Fruit fly (Drosophila melanogaster): Measurements from ENCODE around the gene CG42688.

CG42688 gene

DNA sequence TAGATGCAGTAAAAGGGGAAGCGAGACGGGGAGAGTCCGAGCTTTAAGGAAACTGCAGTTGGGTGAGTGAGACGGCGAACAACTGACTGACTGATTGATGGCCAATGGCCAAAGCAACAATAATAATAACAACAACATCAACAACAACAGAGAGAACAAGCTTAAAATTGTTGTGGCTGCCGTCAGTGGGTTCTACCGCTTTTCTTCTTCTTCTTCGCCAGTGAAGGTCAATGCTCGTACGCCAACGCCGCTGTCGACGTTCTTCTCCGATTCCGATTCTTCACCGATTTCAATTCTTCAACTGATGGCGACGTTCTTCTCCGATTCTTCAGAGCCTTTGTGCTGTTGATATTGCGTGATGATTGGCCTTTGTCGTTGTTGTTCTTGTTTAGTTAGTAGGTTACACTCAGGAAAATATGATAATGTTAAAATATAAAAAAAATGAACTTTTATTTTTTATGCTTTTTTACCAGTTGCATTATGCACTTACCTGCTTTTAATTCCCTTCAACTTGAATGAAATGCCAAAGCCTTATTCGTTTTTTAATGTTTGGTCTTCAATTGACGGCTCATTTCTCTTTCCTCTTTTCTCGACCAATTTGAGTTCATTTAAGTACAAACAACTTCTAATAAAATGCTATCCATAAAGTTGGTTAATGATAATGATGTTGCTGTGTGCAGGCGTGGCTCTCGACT lies 40.3 kb downstream of the CG42688 start:
- TF ChIP-seq CG14655 (GFP tag; optimal IDR thresholded peaks at IDR 0.05) (peak; percentile 84), CG12605 (GFP tag; IDR thresholded peaks at IDR 0.05) (no peak), rn (GFP tag; IDR thresholded peaks at IDR 0.05) (no peak), CG13204 (GFP tag; optimal IDR thresholded peaks at IDR 0.05) (no peak), CG8301 (tag; optimal IDR thresholded peaks at IDR 0.05) (peak; percentile 77), CG17806 (tag; optimal IDR thresholded peaks at IDR 0.05) (peak; percentile 81), EcR (GFP tag; optimal IDR thresholded peaks at IDR 0.05) (peak; percentile 97), D1 (tag; optimal IDR thresholded peaks at IDR 0.05) (peak; percentile 35), Pif1A (GFP tag; optimal IDR thresholded peaks at IDR 0.05) (peak; percentile 62), Ets98B (GFP tag; IDR thresholded peaks at IDR 0.05) (0 out of 2 replicates have a peak, but pooled peaks have one; percentile 4), gl (tag; optimal IDR thresholded peaks at IDR 0.05) (no peak), CG8159 (tag; optimal IDR thresholded peaks at IDR 0.05) (peak; percentile 72), CG32121 (GFP tag; IDR thresholded peaks at IDR 0.05) (no peak), Pif1B (GFP tag; optimal IDR thresholded peaks at IDR 0.05) (peak; percentile 7), Snoo (tag; optimal IDR thresholded peaks at IDR 0.05) (peak; percentile 28), fd96Ca (GFP tag; IDR thresholded peaks at IDR 0.05) (0 out of 3 replicates have a peak, but pooled peaks have one; percentile 7), CG15710 (tag; optimal IDR thresholded peaks at IDR 0.05) (peak; percentile 63), CG9948 (tag; optimal IDR thresholded peaks at IDR 0.05) (peak; percentile 73), CG4496 (GFP tag; IDR thresholded peaks at IDR 0.05) (peak; percentile 74), CG34367 (tag; optimal IDR thresholded peaks at IDR 0.05) (peak; percentile 51)

DNA sequence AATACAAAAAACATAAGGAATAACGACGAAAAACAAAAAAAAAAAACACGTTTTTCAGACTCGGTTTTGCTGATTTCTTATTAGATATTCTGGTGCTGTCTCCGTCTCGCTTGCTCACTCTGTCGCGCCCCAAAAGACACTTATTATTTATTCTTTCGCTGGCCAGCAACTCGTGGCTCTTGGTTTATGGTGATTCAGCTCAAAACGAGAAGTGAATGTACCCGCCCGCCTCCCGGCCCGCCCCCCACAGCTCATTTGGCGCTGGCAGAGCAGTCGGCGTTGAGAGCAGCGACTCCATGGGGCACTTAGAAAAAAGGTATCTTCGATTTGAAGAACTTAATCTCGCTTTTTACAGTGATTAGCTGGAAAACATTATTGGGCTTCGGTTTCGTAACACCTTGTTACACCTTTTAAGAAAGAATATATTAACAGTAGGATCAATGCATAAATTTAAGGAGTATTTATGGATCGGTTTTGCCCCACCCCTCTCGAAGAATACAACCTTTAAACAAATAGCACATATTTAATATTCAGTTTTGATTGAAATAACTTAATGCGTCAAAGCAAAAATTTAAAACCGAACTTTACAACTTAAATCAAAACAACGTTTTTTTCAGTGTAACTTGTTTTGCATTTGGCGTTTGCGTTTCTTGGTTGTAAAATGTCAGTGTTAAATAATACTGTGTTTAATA lies 41.0 kb downstream of the CG42688 start:
- TF ChIP-seq CG13204 (GFP tag; optimal IDR thresholded peaks at IDR 0.05) (no peak), Snoo (tag; optimal IDR thresholded peaks at IDR 0.05) (peak; percentile 88), CG14655 (GFP tag; optimal IDR thresholded peaks at IDR 0.05) (peak; percentile 97), D1 (tag; optimal IDR thresholded peaks at IDR 0.05) (peak; percentile 36), fd96Ca (GFP tag; IDR thresholded peaks at IDR 0.05) (peak; percentile 70; the same call in 2 of the 3 replicates), CG8159 (tag; optimal IDR thresholded peaks at IDR 0.05) (peak; percentile 80), Pif1B (GFP tag; optimal IDR thresholded peaks at IDR 0.05) (peak; percentile 75), CG8301 (tag; optimal IDR thresholded peaks at IDR 0.05) (peak; percentile 96), Ets98B (GFP tag; IDR thresholded peaks at IDR 0.05) (no peak), CG9948 (tag; optimal IDR thresholded peaks at IDR 0.05) (peak; percentile 86), rn (GFP tag; IDR thresholded peaks at IDR 0.05) (peak; percentile 56), Pif1A (GFP tag; optimal IDR thresholded peaks at IDR 0.05) (peak; percentile 84), CG34367 (tag; optimal IDR thresholded peaks at IDR 0.05) (peak; percentile 72), CG15710 (tag; optimal IDR thresholded peaks at IDR 0.05) (peak; percentile 56), CG10348 (GFP tag; IDR thresholded peaks at IDR 0.05) (no peak), CG32121 (GFP tag; IDR thresholded peaks at IDR 0.05) (peak; percentile 77), CG17806 (tag; optimal IDR thresholded peaks at IDR 0.05) (peak; percentile 81), CG4496 (GFP tag; IDR thresholded peaks at IDR 0.05) (peak; percentile 85), EcR (GFP tag; optimal IDR thresholded peaks at IDR 0.05) (no peak), CG12605 (GFP tag; IDR thresholded peaks at IDR 0.05) (0 out of 2 replicates have a peak, but pooled peaks have one; percentile 17), gl (tag; optimal IDR thresholded peaks at IDR 0.05) (peak; percentile 28)

DNA sequence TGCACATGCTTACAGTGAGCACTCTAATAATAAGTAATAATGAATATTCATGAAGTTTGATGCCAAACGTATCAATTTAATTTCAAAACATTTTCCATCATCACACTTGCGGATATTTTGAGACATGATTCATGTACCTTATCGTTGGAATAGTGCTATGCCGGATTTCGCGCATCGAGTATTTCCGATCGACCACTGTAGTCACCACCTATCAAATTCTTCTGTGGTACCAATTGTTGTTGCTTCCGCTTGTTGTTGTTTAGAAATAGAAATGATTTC lies 41.7 kb downstream of the CG42688 start:
- TF ChIP-seq CG9948 (tag; optimal IDR thresholded peaks at IDR 0.05): no peak
- peak; percentile 13 for TF ChIP-seq CG34367 (tag; optimal IDR thresholded peaks at IDR 0.05)
- TF ChIP-seq fd96Ca (GFP tag; IDR thresholded peaks at IDR 0.05): peak; percentile 72
- no peak for TF ChIP-seq CG12605 (GFP tag; IDR thresholded peaks at IDR 0.05)
- peak; percentile 29; the same call in 1 of the 2 replicates for TF ChIP-seq CG32121 (GFP tag; IDR thresholded peaks at IDR 0.05)
- TF ChIP-seq D1 (tag; optimal IDR thresholded peaks at IDR 0.05): no peak
- TF ChIP-seq CG8301 (tag; optimal IDR thresholded peaks at IDR 0.05): peak; percentile 61
- no peak for TF ChIP-seq CG13204 (GFP tag; optimal IDR thresholded peaks at IDR 0.05)
- TF ChIP-seq rn (GFP tag; IDR thresholded peaks at IDR 0.05): no peak
- no peak for TF ChIP-seq gl (tag; optimal IDR thresholded peaks at IDR 0.05)
- TF ChIP-seq Ets98B (GFP tag; IDR thresholded peaks at IDR 0.05): no peak
- peak; percentile 5 for TF ChIP-seq CG15710 (tag; optimal IDR thresholded peaks at IDR 0.05)
- no peak for TF ChIP-seq EcR (GFP tag; optimal IDR thresholded peaks at IDR 0.05)
- peak; percentile 48 for TF ChIP-seq CG14655 (GFP tag; optimal IDR thresholded peaks at IDR 0.05)
- TF ChIP-seq CG4496 (GFP tag; IDR thresholded peaks at IDR 0.05): no peak; the same call in 2 of the 3 replicates
- no peak for TF ChIP-seq CG10348 (GFP tag; IDR thresholded peaks at IDR 0.05)
- TF ChIP-seq CG17806 (tag; optimal IDR thresholded peaks at IDR 0.05): peak; percentile 25
- no peak for TF ChIP-seq Snoo (tag; optimal IDR thresholded peaks at IDR 0.05)
- peak; percentile 17 for TF ChIP-seq Pif1B (GFP tag; optimal IDR thresholded peaks at IDR 0.05)
- TF ChIP-seq Pif1A (GFP tag; optimal IDR thresholded peaks at IDR 0.05): peak; percentile 49
- TF ChIP-seq CG8159 (tag; optimal IDR thresholded peaks at IDR 0.05): peak; percentile 17

DNA sequence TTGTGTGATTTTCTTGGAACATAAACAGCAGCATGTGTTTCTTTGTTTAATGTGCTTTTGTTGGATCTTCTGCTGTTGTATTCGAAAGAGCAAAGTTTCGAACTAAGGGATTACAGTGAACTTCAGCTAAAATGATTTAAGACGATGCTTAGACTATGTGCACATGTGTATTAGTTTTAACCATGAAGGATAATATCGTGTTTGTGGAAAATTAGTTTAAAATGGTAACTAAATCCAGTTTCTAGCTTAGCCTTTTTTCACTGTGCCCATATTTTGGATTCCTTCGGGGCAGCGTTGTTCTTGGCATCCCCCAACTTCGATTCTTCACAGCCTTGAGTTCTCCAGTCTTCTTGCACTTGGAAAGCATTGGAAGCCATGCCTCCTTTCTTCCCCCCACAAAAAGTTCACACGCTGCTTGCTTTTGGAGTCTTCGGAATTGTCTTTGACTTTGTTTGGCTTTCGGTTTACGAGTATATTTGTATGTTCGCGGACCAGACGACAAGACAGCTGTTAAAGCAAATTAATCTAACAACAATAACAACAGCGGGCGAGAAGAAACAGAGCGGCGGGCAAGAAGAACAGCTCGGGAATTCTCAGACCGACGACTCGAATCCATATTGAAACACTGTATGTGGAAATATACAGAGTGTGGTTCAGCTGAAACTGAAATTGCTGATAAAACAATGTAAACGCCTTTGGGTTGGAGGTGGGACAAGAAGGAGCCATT lies 42.2 kb downstream of the CG42688 start:
- TF ChIP-seq CG14655 (GFP tag; optimal IDR thresholded peaks at IDR 0.05) (peak; percentile 25), Pif1A (GFP tag; optimal IDR thresholded peaks at IDR 0.05) (peak; percentile 6), Snoo (tag; optimal IDR thresholded peaks at IDR 0.05) (no peak), Ets98B (GFP tag; IDR thresholded peaks at IDR 0.05) (no peak), CG4496 (GFP tag; IDR thresholded peaks at IDR 0.05) (no peak), CG17806 (tag; optimal IDR thresholded peaks at IDR 0.05) (peak; percentile 49), gl (tag; optimal IDR thresholded peaks at IDR 0.05) (peak; percentile 16), CG8159 (tag; optimal IDR thresholded peaks at IDR 0.05) (peak; percentile 57), CG9948 (tag; optimal IDR thresholded peaks at IDR 0.05) (peak; percentile 10)
